Fruit fly (Drosophila melanogaster): ENCODE measurements around the gene CG42271.

dm6 chrX:14184062-14184611 is 49.7 kb downstream of the CG42271 start, which contains the start of gene CG32603:
- TF ChIP-seq psq (optimal IDR thresholded peaks at IDR 0.05) = no peak
- TF ChIP-seq EcR (GFP tag; optimal IDR thresholded peaks at IDR 0.05) = no peak
- no peak for TF ChIP-seq CG8478 (optimal IDR thresholded peaks at IDR 0.05)
- no peak for TF ChIP-seq Dll (optimal IDR thresholded peaks at IDR 0.05)
- no peak for TF ChIP-seq pan (optimal IDR thresholded peaks at IDR 0.05)
